Fruit fly (Drosophila melanogaster): ENCODE data around the gene Pig1.

DNA sequence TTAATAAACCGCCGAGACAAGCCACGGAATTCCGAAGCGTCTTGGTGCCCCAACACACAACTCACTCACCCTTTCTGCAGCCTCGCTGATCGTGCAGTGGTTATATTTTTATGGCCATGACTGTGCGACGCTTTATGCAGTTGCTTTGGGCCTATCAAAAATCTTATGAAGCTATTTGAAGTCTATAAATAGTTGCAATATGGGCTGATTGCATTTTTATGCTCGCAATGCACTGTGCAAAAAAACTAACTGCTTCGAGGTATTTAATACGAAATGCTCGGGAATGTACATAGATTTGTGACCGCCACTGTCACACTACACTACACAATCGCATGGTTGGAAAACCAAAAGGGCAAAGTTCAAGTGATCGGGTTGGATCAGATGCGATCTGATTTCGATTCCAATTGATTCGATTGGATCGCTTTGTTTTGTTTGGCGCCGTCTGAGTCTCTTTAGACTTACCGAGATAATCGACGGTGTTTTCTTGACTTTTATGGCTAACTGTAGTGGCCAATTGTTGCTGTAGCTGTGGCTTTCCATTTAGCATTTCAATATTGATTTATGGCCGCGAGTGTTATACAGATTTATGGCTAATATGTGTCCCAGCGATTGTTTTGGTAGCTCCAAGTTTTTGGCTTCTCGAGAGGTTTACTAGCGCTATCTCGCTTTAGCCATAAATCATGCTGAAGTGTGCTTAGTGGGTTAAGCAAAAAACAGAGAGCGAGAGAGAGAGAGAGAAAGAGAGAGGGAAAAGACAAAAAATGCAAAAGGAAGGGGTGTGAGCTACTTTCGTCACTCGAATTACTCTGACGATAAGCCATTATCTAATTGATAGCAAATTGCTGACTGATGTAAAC, 48.6 kb upstream of the Pig1 start:
- TF ChIP-seq EcR (GFP tag; optimal IDR thresholded peaks at IDR 0.05) (no peak), pan (optimal IDR thresholded peaks at IDR 0.05) (no peak), psq (optimal IDR thresholded peaks at IDR 0.05) (no peak), usp (GFP tag; optimal IDR thresholded peaks at IDR 0.05) (no peak)
